Worm (Caenorhabditis elegans): ENCODE measurements around the gene clec-174.
A peak's percentile ranks its signal among the peaks of the same experiment; 100 is the strongest.

Gene clec-174

ce11 chrIV:3899719-3900554 lies 41.6 kb downstream of the clec-174 start, which contains the start of gene srz-62 (continued):
- TF ChIP-seq zfp-3 (GFP tag; conservative IDR thresholded peaks at IDR 0.05) (0 out of 2 replicates have a peak, but pooled peaks have one; percentile 26), daf-16 (GFP tag; optimal IDR thresholded peaks at IDR 0.05) (peak in 1 of 2 experiments; percentile 76), daf-16 (tag; optimal IDR thresholded peaks at IDR 0.05) (peak; percentile 97), jun-1 (tag; optimal IDR thresholded peaks at IDR 0.05) (peak; percentile 80), nhr-102 (tag; optimal IDR thresholded peaks at IDR 0.05) (no peak)

ce11 chrIV:3894770-3895169 lies 46.7 kb downstream of the clec-174 start, which contains the start of gene dct-8:
Gene dct-8, plus strand, starts transcription at chrIV:3895070.
- TF ChIP-seq nhr-28 (tag; optimal IDR thresholded peaks at IDR 0.05) (no peak), unc-62 (GFP tag; optimal IDR thresholded peaks at IDR 0.05 in 1 of 2) (no peak), unc-62 (tag; optimal IDR thresholded peaks at IDR 0.05) (no peak), hif-1 (tag; optimal IDR thresholded peaks at IDR 0.05) (no peak), fkh-10 (GFP tag; optimal IDR thresholded peaks at IDR 0.05) (no peak), ZK337.2 (GFP tag; IDR thresholded peaks at IDR 0.05) (no peak), Y48G9A.11 (GFP tag; IDR thresholded peaks at IDR 0.05) (no peak), nhr-102 (tag; optimal IDR thresholded peaks at IDR 0.05) (no peak), nhr-25 (tag; optimal IDR thresholded peaks at IDR 0.05; ENCODE audit: borderline replicate concordance, insufficient read depth) (no peak), duxl-1 (tag; optimal IDR thresholded peaks at IDR 0.05; ENCODE audit: poor library complexity) (no peak), nhr-77 (tag; optimal IDR thresholded peaks at IDR 0.05) (no peak), vab-7 (GFP tag; IDR thresholded peaks at IDR 0.05) (no peak), T20F7.1 (GFP tag; optimal IDR thresholded peaks at IDR 0.05) (no peak), spr-3 (GFP tag; optimal IDR thresholded peaks at IDR 0.05) (no peak)

- TF ChIP-seq ceh-44 (GFP tag; IDR thresholded peaks at IDR 0.05) (no peak), unc-62 (GFP tag; optimal IDR thresholded peaks at IDR 0.05 in 1 of 2) (peak in 1 of 2 experiments; percentile 74), unc-62 (tag; optimal IDR thresholded peaks at IDR 0.05) (no peak), snpc-4 (tag; optimal IDR thresholded peaks at IDR 0.05) (no peak), nhr-237 (tag; optimal IDR thresholded peaks at IDR 0.05) (no peak), ztf-7 (tag; optimal IDR thresholded peaks at IDR 0.05) (no peak), lin-38 (GFP tag; IDR thresholded peaks at IDR 0.05) (no peak), F37D6.2 (tag; optimal IDR thresholded peaks at IDR 0.05) (no peak)
Observed at ce11 chrIV:3894004-3894480, 47.5 kb downstream of the clec-174 start, which contains the start of gene F56D6.8. Gene F56D6.8, minus strand, starts transcription at chrIV:3894430.

ce11 chrIV:3892027-3892426 lies 49.5 kb downstream of the clec-174 start, which contains the start of gene F56D6.9:
Gene F56D6.9, plus strand, starts transcription at chrIV:3892327.
- TF ChIP-seq tag-97 (GFP tag; IDR thresholded peaks at IDR 0.05), result no peak
- TF ChIP-seq F26F4.8 (GFP tag; conservative IDR thresholded peaks at IDR 0.05), result no peak
